Fruit fly (Drosophila melanogaster) whole organism, embryonic: ENCODE results near the gene Sf3b3.
A peak's percentile ranks its signal among the peaks of the same experiment; 100 is the strongest.

Experiments
- Antp ChIP-seq: fragments of 200-800 bp; sonication (Bioruptor generic); optimal IDR thresholded peaks from 3 replicates; lab custom pipeline; 2016; ENCODE audit warnings: missing biosample characterization, missing genetic modification characterization
- CG10431 ChIP-seq: fragments of 200-800 bp; sonication (Bioruptor generic); optimal IDR thresholded peaks from 3 replicates; lab custom pipeline; 2018; ENCODE audit warnings: missing biosample characterization, mild to moderate bottlenecking, missing genetic modification characterization
- CG11456 ChIP-seq: fragments of 200-800 bp; sonication (Bioruptor generic); IDR thresholded peaks from 3 replicates; pipeline ENCODE4 v1.3.6; 2022; ENCODE audit warnings: missing biosample characterization, missing genetic modification characterization
- CG12391 ChIP-seq: fragments of 200-800 bp; sonication (Bioruptor generic); optimal IDR thresholded peaks from 3 replicates; lab custom pipeline; 2018; ENCODE audit warnings: missing biosample characterization, mild to moderate bottlenecking, missing genetic modification characterization, moderate library complexity
- CG12659 ChIP-seq: fragments of 200-800 bp; sonication (Bioruptor generic); optimal IDR thresholded peaks from 3 replicates; lab custom pipeline; 2017; ENCODE audit warnings: mild to moderate bottlenecking, missing biosample characterization, missing genetic modification reagents, missing genetic modification characterization
- CG12744 ChIP-seq: fragments of 200-800 bp; sonication (Bioruptor generic); optimal IDR thresholded peaks from 2 replicates; lab custom pipeline; 2016; ENCODE audit warnings: missing biosample characterization, missing genetic modification characterization
- CG13624 ChIP-seq: fragments of 200-800 bp; sonication (Bioruptor generic); optimal IDR thresholded peaks from 2 replicates; lab custom pipeline; 2016; ENCODE audit warnings: missing biosample characterization, missing genetic modification characterization
- CG13894 ChIP-seq: fragments of 200-800 bp; sonication (Bioruptor generic); optimal IDR thresholded peaks from 3 replicates; lab custom pipeline; 2018; ENCODE audit warnings: missing biosample characterization, mild to moderate bottlenecking, missing genetic modification characterization, moderate library complexity
- CG15514 ChIP-seq: fragments of 200-800 bp; sonication (Bioruptor generic); optimal IDR thresholded peaks from 3 replicates; lab custom pipeline; 2017; ENCODE audit warnings: missing biosample characterization, missing genetic modification characterization, mild to moderate bottlenecking, moderate library complexity, missing genetic modification reagents
- CG16779 ChIP-seq: fragments of 200-800 bp; sonication (Bioruptor generic); IDR thresholded peaks from 2 replicates; pipeline ENCODE4 v1.3.6; 2022; ENCODE audit warnings: missing biosample characterization, missing genetic modification characterization
- CG31388 ChIP-seq: fragments of 200-800 bp; sonication (Bioruptor generic); optimal IDR thresholded peaks from 2 replicates; lab custom pipeline; 2016; ENCODE audit warnings: missing biosample characterization, missing genetic modification characterization
- CG34376 ChIP-seq: fragments of 200-800 bp; sonication (Bioruptor generic); optimal IDR thresholded peaks from 2 replicates; lab custom pipeline; 2018; ENCODE audit warnings: missing biosample characterization, mild to moderate bottlenecking, missing genetic modification characterization
- CG3726 ChIP-seq: fragments of 200-800 bp; sonication (Bioruptor generic); IDR thresholded peaks from 3 replicates; pipeline ENCODE4, ENCODE4 v1.3.6; 2022; ENCODE audit warnings: missing biosample characterization, missing genetic modification characterization
- CG4404 ChIP-seq: fragments of 200-800 bp; sonication (Bioruptor generic); IDR thresholded peaks from 2 replicates; pipeline ENCODE4 v1.3.6; 2022; ENCODE audit warnings: missing biosample characterization, missing genetic modification characterization
- CG4730 ChIP-seq: fragments of 200-800 bp; sonication (Bioruptor generic); IDR thresholded peaks from 2 replicates; pipeline ENCODE4 v1.3.6; 2022; ENCODE audit warnings: missing biosample characterization, missing genetic modification characterization
- CG4854 ChIP-seq: fragments of 200-800 bp; sonication (Bioruptor generic); optimal IDR thresholded peaks from 2 replicates; lab custom pipeline; 2016; ENCODE audit warnings: missing biosample characterization, missing genetic modification characterization, inconsistent platforms
- CG5245 ChIP-seq: fragments of 200-800 bp; sonication (Bioruptor generic); optimal IDR thresholded peaks from 3 replicates; lab custom pipeline; 2016; ENCODE audit warnings: missing biosample characterization, missing genetic modification characterization
- CG6683 ChIP-seq: fragments of 200-800 bp; sonication (Bioruptor generic); optimal IDR thresholded peaks from 2 replicates; lab custom pipeline; 2017; ENCODE audit warnings: missing biosample characterization, mild to moderate bottlenecking, missing genetic modification characterization, missing genetic modification reagents
- CG6765 ChIP-seq: fragments of 200-800 bp; sonication (Bioruptor generic); optimal IDR thresholded peaks from 3 replicates; lab custom pipeline; 2017; ENCODE audit warnings: missing biosample characterization, mild to moderate bottlenecking, missing genetic modification characterization
- CG7786 ChIP-seq: fragments of 200-800 bp; sonication (Bioruptor generic); optimal IDR thresholded peaks from 2 replicates; lab custom pipeline; 2016; ENCODE audit warnings: missing biosample characterization, missing genetic modification characterization
- CTCF ChIP-seq: fragments of 200-800 bp; sonication (Bioruptor generic); optimal IDR thresholded peaks from 2 replicates; lab custom pipeline; 2017; ENCODE audit warnings: missing biosample characterization, mild to moderate bottlenecking, missing genetic modification characterization, moderate library complexity
- Chrac-16 ChIP-seq: fragments of 200-800 bp; sonication (Bioruptor generic); optimal IDR thresholded peaks from 3 replicates; lab custom pipeline; 2016; ENCODE audit warnings: missing biosample characterization, missing genetic modification characterization
- CkIIα-i1 ChIP-seq: fragments of 200-800 bp; sonication (Bioruptor generic); IDR thresholded peaks from 2 replicates; pipeline ENCODE4 v1.3.6; 2022; ENCODE audit warnings: missing biosample characterization, missing genetic modification characterization
- HLHmδ ChIP-seq: fragments of 200-800 bp; sonication (Bioruptor generic); optimal IDR thresholded peaks from 2 replicates; lab custom pipeline; 2018; ENCODE audit warnings: missing biosample characterization, mild to moderate bottlenecking, missing genetic modification characterization, moderate library complexity
- Hr78 ChIP-seq, 2 experiments: fragments of 200-800 bp in 1 of 2; fragments of >200 bp in 1 of 2; sonication (Bioruptor generic) in 1 of 2; optimal IDR thresholded peaks; 2 replicates each; lab custom pipeline; 2017 to 2019; ENCODE audit warnings: missing biosample characterization in 2 of 2, missing genetic modification characterization in 2 of 2, mild to moderate bottlenecking in 1 of 2, moderate library complexity in 1 of 2
- MESR4 ChIP-seq: fragments of 200-800 bp; sonication (Bioruptor generic); optimal IDR thresholded peaks from 2 replicates; lab custom pipeline; 2018; ENCODE audit warnings: missing biosample characterization, mild to moderate bottlenecking, missing genetic modification characterization, moderate library complexity
- Neu2 ChIP-seq: fragments of 200-800 bp; sonication (Bioruptor generic); optimal IDR thresholded peaks from 3 replicates; lab custom pipeline; 2016; ENCODE audit warnings: missing biosample characterization, missing genetic modification characterization, borderline replicate concordance
- Side ChIP-seq: fragments of 200-800 bp; sonication (Bioruptor generic); optimal IDR thresholded peaks from 2 replicates; lab custom pipeline; 2016; ENCODE audit warnings: missing biosample characterization, missing genetic modification characterization
- Spps ChIP-seq: fragments of 200-800 bp; sonication (Bioruptor generic); optimal IDR thresholded peaks from 2 replicates; lab custom pipeline; 2018; ENCODE audit warnings: missing biosample characterization, mild to moderate bottlenecking, missing genetic modification characterization
- Trl ChIP-seq, 3 experiments: fragments of >200 bp in 2 of 3; fragments of 200-800 bp in 1 of 3; sonication (Bioruptor generic) in 1 of 3; optimal IDR thresholded peaks; 2 replicates in 1 of 3; 3 replicates in 2 of 3; lab custom pipeline; 2016 to 2017; ENCODE audit warnings: missing biosample characterization in 1 of 3, missing genetic modification characterization in 1 of 3
- bbx ChIP-seq: fragments of 200-800 bp; sonication (Bioruptor generic); IDR thresholded peaks from 2 replicates; pipeline ENCODE4 v1.3.6; 2022; ENCODE audit warnings: missing biosample characterization, missing genetic modification characterization; ENCODE audit not compliant: partially characterized antibody
- cad ChIP-seq: fragments of >200 bp; optimal IDR thresholded peaks from 2 replicates; lab custom pipeline; 2017; ENCODE audit warnings: missing biosample characterization, missing genetic modification characterization
- cato ChIP-seq: fragments of 200-800 bp; sonication (Bioruptor generic); optimal IDR thresholded peaks from 2 replicates; lab custom pipeline; 2016; ENCODE audit warnings: missing biosample characterization, missing genetic modification characterization, borderline replicate concordance
- croc ChIP-seq: fragments of 200-800 bp; sonication (Bioruptor generic); conservative IDR thresholded peaks from 3 replicates; pipeline ENCODE4 v1.3.6; 2022; ENCODE audit warnings: missing biosample characterization, missing genetic modification characterization
- crol ChIP-seq: fragments of 200-800 bp; sonication (Bioruptor generic); IDR thresholded peaks from 2 replicates; pipeline ENCODE4 v1.3.6; 2022; ENCODE audit warnings: missing biosample characterization, missing genetic modification characterization
- dpn ChIP-seq, 2 experiments: fragments of 200-800 bp; sonication (Bioruptor generic); optimal IDR thresholded peaks; 3 replicates each; lab custom pipeline; 2016; ENCODE audit warnings: missing biosample characterization in 2 of 2, missing genetic modification characterization in 2 of 2
- esg ChIP-seq: fragments of 200-800 bp; sonication (Bioruptor generic); conservative IDR thresholded peaks from 2 replicates; pipeline ENCODE4 v1.3.6; 2022; ENCODE audit warnings: missing biosample characterization, missing genetic modification characterization
- fd102C ChIP-seq: fragments of 200-800 bp; sonication (Bioruptor generic); optimal IDR thresholded peaks from 2 replicates; lab custom pipeline; 2018; ENCODE audit warnings: missing biosample characterization, mild to moderate bottlenecking, missing genetic modification characterization, moderate library complexity
- jigr1 ChIP-seq: fragments of 200-800 bp; sonication (Bioruptor generic); IDR thresholded peaks from 3 replicates; pipeline ENCODE4 v1.3.6; 2022; ENCODE audit warnings: missing biosample characterization, missing genetic modification characterization
- jing ChIP-seq: fragments of 200-800 bp; sonication (Bioruptor generic); optimal IDR thresholded peaks from 2 replicates; lab custom pipeline; 2018; ENCODE audit warnings: missing biosample characterization, mild to moderate bottlenecking, missing genetic modification characterization
- nmo ChIP-seq: fragments of 200-800 bp; sonication (Bioruptor generic); optimal IDR thresholded peaks from 2 replicates; lab custom pipeline; 2018; ENCODE audit warnings: missing biosample characterization, mild to moderate bottlenecking, missing genetic modification characterization, moderate library complexity
- nom ChIP-seq: fragments of 200-800 bp; sonication (Bioruptor generic); optimal IDR thresholded peaks from 2 replicates; lab custom pipeline; 2017; ENCODE audit warnings: missing biosample characterization, missing genetic modification characterization, mild to moderate bottlenecking, moderate library complexity, missing genetic modification reagents
- pan ChIP-seq, 4 experiments: fragments of >200 bp in 3 of 4; fragments of 200-800 bp in 1 of 4; sonication (Bioruptor generic) in 1 of 4; optimal IDR thresholded peaks in 3 of 4; IDR thresholded peaks in 1 of 4; 2 replicates each; pipeline versions ENCODE4 v1.3.6 to Lab custom; 2017 to 2022; ENCODE audit warnings: missing biosample characterization in 2 of 4, missing genetic modification characterization in 2 of 4, mixed read lengths in 1 of 4
- peb ChIP-seq: fragments of 200-800 bp; sonication (Bioruptor generic); IDR thresholded peaks from 2 replicates; pipeline ENCODE4 v1.3.6; 2022; ENCODE audit warnings: missing biosample characterization, missing genetic modification characterization
- rib ChIP-seq: fragments of 200-800 bp; sonication (Bioruptor generic); IDR thresholded peaks from 2 replicates; pipeline ENCODE4 v1.3.6; 2022; ENCODE audit warnings: missing biosample characterization, missing genetic modification characterization
- shn ChIP-seq: fragments of 200-800 bp; sonication (Bioruptor generic); optimal IDR thresholded peaks from 3 replicates; lab custom pipeline; 2016; ENCODE audit warnings: missing biosample characterization, missing genetic modification characterization
- tna ChIP-seq: fragments of 200-800 bp; sonication (Bioruptor generic); IDR thresholded peaks from 2 replicates; pipeline ENCODE4 v1.3.6; 2022; ENCODE audit warnings: missing biosample characterization, missing genetic modification characterization; ENCODE audit not compliant: partially characterized antibody
- vvl ChIP-seq: fragments of 200-800 bp; sonication (Bioruptor generic); IDR thresholded peaks from 2 replicates; pipeline ENCODE4 v1.3.6; 2022; ENCODE audit warnings: missing biosample characterization, missing genetic modification characterization

Gene Sf3b3

DNA sequence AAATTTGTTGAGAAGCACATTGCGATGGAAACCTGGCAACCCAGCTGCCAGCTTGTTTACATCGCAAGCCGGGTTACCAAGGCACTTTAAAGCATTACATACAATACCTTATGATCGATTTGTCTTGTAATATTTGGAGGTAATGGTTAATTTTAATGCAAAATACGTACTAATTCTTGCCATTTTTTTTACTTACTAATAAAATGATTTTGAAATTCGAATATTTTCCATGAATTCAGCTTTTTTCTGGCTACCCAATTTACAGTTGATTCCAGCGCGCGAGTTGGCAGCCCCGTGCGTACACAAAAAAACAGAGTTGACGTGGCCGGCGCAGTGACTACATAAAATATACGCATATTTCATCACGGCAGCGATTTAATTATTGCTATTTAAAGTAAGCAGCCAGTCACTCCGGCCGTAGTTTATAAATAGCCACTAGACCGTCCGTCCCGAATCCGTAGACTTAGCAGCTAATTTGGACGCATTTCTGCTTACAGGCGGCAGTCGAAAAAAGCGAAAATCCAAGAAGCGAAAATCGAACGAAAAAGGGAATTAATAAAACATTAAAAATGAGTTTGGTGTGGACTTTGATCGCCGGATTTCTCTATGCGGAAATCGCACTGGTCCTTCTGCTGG is 4.5 kb upstream of the Sf3b3 start, which contains the start of the genes CG13901 and CG13887 (continued):
- TF ChIP-seq CG4854 (GFP tag; lab: Kevin White, UChicago) (peak; percentile 75), jigr1 (GFP tag; lab: Robert Waterston, UW) (peak; percentile 18; the same call in 1 of the 3 replicates), CG6765 (peak; percentile 85), CTCF (GFP tag; lab: Kevin White, UChicago) (peak; percentile 54), MESR4 (GFP tag; lab: Kevin White, UChicago) (peak; percentile 86), jing (GFP tag; lab: Kevin White, UChicago) (no peak), CG3726 (GFP tag; lab: Robert Waterston, UW) (peak; percentile 68; the same call in 1 of the 3 replicates), CG15514 (GFP tag; lab: Kevin White, UChicago) (peak; percentile 92), esg (GFP tag; lab: Robert Waterston, UW) (peak; percentile 81), nmo (GFP tag; lab: Kevin White, UChicago) (peak; percentile 94), cato (peak; percentile 84), Neu2 (GFP tag; lab: Kevin White, UChicago) (peak; percentile 25), CG13894 (tag; lab: Kevin White, UChicago) (peak; percentile 91), CG34376 (GFP tag; lab: Kevin White, UChicago) (peak; percentile 91), HLHmδ (GFP tag; lab: Kevin White, UChicago) (no peak), Chrac-16 (GFP tag; lab: Kevin White, UChicago) (peak; percentile 94), CG31388 (GFP tag; lab: Kevin White, UChicago) (peak; percentile 62), shn (GFP tag; lab: Kevin White, UChicago) (peak; percentile 93), CG16779 (GFP tag; lab: Robert Waterston, UW) (peak; percentile 56; the same call in 1 of the 2 replicates), CG4404 (GFP tag; lab: Robert Waterston, UW) (peak; percentile 85), cad (GFP tag; lab: Kevin White, UChicago) (no peak), rib (GFP tag; lab: Robert Waterston, UW) (peak; percentile 69), bbx (GFP tag; lab: Robert Waterston, UW) (0 out of 2 replicates have a peak, but pooled peaks have one; percentile 9), Spps (peak; percentile 78), CG11456 (GFP tag; lab: Robert Waterston, UW) (peak; percentile 88), fd102C (GFP tag; lab: Kevin White, UChicago) (peak; percentile 35), vvl (peak; percentile 94), CkIIα-i1 (no peak), Hr78 (GFP tag; optimal IDR thresholded peaks at IDR 0.05; lab: Kevin White, UChicago) (no peak), dpn (GFP tag; optimal IDR thresholded peaks at IDR 0.05; lab: Kevin White, UChicago) (peak; percentile 94), CG4730 (GFP tag; lab: Robert Waterston, UW) (peak; percentile 71), Side (GFP tag; lab: Kevin White, UChicago) (peak; percentile 92), pan (optimal IDR thresholded peaks at IDR 0.05; lab: Kevin White, UChicago) (no peak), pan (GFP tag; optimal IDR thresholded peaks at IDR 0.05 in 1 of 2, IDR thresholded peaks at IDR 0.05 in 1 of 2) (peak in 1 of 2 experiments; percentile 89), CG5245 (GFP tag; lab: Kevin White, UChicago) (peak; percentile 72), crol (peak; percentile 10; the same call in 1 of the 2 replicates), CG6683 (GFP tag; lab: Kevin White, UChicago) (peak; percentile 73), CG13624 (GFP tag; lab: Kevin White, UChicago) (peak; percentile 83), CG12391 (tag; lab: Kevin White, UChicago) (peak; percentile 95), tna (GFP tag; lab: Robert Waterston, UW) (no peak), Antp (peak; percentile 90), CG12659 (GFP tag; lab: Kevin White, UChicago) (peak; percentile 96), peb (GFP tag; lab: Robert Waterston, UW) (peak; percentile 65; the same call in 1 of the 2 replicates), croc (peak; percentile 81), Trl (optimal IDR thresholded peaks at IDR 0.05; lab: Kevin White, UChicago) (no peak), Trl (GFP tag; optimal IDR thresholded peaks at IDR 0.05; lab: Kevin White, UChicago) (peak; percentile 94), CG10431 (peak; percentile 33), CG12744 (GFP tag; lab: Kevin White, UChicago) (peak; percentile 85), nom (GFP tag; lab: Kevin White, UChicago) (peak; percentile 83), CG7786 (GFP tag; lab: Kevin White, UChicago) (peak; percentile 91)
